Fruit fly (Drosophila melanogaster) whole organism, embryonic: ENCODE data around the gene Pde11.

Source experiments
- ATbp ChIP-seq: fragments of 200-800 bp; sonication (Bioruptor generic); optimal IDR thresholded peaks from 2 replicates; lab custom pipeline; 2017; ENCODE audit warnings: missing biosample characterization, mild to moderate bottlenecking, missing genetic modification characterization, missing genetic modification reagents
- CG11723 ChIP-seq: fragments of 200-800 bp; sonication (Bioruptor generic); optimal IDR thresholded peaks from 2 replicates; lab custom pipeline; 2017; ENCODE audit warnings: missing biosample characterization, mild to moderate bottlenecking, missing genetic modification characterization
- CG12299 ChIP-seq: fragments of 200-800 bp; sonication (Bioruptor generic); optimal IDR thresholded peaks from 2 replicates; lab custom pipeline; 2018; ENCODE audit warnings: missing biosample characterization, mild to moderate bottlenecking, missing genetic modification characterization
- CG12744 ChIP-seq: fragments of 200-800 bp; sonication (Bioruptor generic); optimal IDR thresholded peaks from 2 replicates; lab custom pipeline; 2016; ENCODE audit warnings: missing biosample characterization, missing genetic modification characterization
- CG13624 ChIP-seq: fragments of 200-800 bp; sonication (Bioruptor generic); optimal IDR thresholded peaks from 2 replicates; lab custom pipeline; 2016; ENCODE audit warnings: missing biosample characterization, missing genetic modification characterization
- CG14710 ChIP-seq: fragments of 200-800 bp; sonication (Bioruptor generic); optimal IDR thresholded peaks from 3 replicates; lab custom pipeline; 2019; ENCODE audit warnings: missing biosample characterization, mild to moderate bottlenecking, missing genetic modification characterization, moderate library complexity
- CG15601 ChIP-seq: fragments of 200-800 bp; sonication (Bioruptor generic); optimal IDR thresholded peaks from 3 replicates; lab custom pipeline; 2019; ENCODE audit warnings: missing biosample characterization, mild to moderate bottlenecking, missing genetic modification characterization, moderate library complexity
- CG17328 ChIP-seq: fragments of 200-800 bp; sonication (Bioruptor generic); IDR thresholded peaks from 2 replicates; pipeline ENCODE4 v1.3.6; 2022; ENCODE audit warnings: missing biosample characterization, missing genetic modification characterization
- CG17359 ChIP-seq: fragments of 200-800 bp; sonication (Bioruptor generic); optimal IDR thresholded peaks from 3 replicates; lab custom pipeline; 2018; ENCODE audit warnings: missing biosample characterization, mild to moderate bottlenecking, missing genetic modification characterization, moderate library complexity
- CG17912 ChIP-seq: fragments of 200-800 bp; sonication (Bioruptor generic); optimal IDR thresholded peaks from 2 replicates; lab custom pipeline; 2018; ENCODE audit warnings: missing biosample characterization, mild to moderate bottlenecking, missing genetic modification characterization
- CG2712 ChIP-seq: fragments of 200-800 bp; optimal IDR thresholded peaks from 3 replicates; lab custom pipeline; 2019; ENCODE audit warnings: missing biosample characterization, mild to moderate bottlenecking, missing genetic modification characterization, moderate library complexity
- CG32767 ChIP-seq: fragments of 200-800 bp; sonication (Bioruptor generic); IDR thresholded peaks from 2 replicates; pipeline ENCODE4 v1.3.6; 2022; ENCODE audit warnings: missing biosample characterization, missing genetic modification characterization
- CG32772 ChIP-seq: fragments of 200-800 bp; sonication (Bioruptor generic); IDR thresholded peaks from 2 replicates; pipeline ENCODE4 v1.3.6; 2022; ENCODE audit warnings: missing biosample characterization, missing genetic modification characterization
- CG33213 ChIP-seq: fragments of 200-800 bp; sonication (Bioruptor generic); optimal IDR thresholded peaks from 3 replicates; lab custom pipeline; 2016; ENCODE audit warnings: missing biosample characterization, missing genetic modification characterization
- CG3995 ChIP-seq: fragments of 200-800 bp; sonication (Bioruptor generic); optimal IDR thresholded peaks from 3 replicates; lab custom pipeline; 2016; ENCODE audit warnings: missing biosample characterization, missing genetic modification characterization
- CG4424 ChIP-seq: fragments of 200-800 bp; sonication (Bioruptor generic); optimal IDR thresholded peaks from 3 replicates; lab custom pipeline; 2016; ENCODE audit warnings: missing biosample characterization, missing genetic modification characterization
- CG4617 ChIP-seq: fragments of 200-800 bp; sonication (Bioruptor generic); optimal IDR thresholded peaks from 3 replicates; lab custom pipeline; 2016; ENCODE audit warnings: missing biosample characterization, missing genetic modification characterization, borderline replicate concordance
- CG5180 ChIP-seq: fragments of 200-800 bp; sonication (Bioruptor generic); optimal IDR thresholded peaks from 3 replicates; lab custom pipeline; 2017; ENCODE audit warnings: missing biosample characterization, missing genetic modification characterization, mild to moderate bottlenecking, moderate library complexity, missing genetic modification reagents
- CG7271 ChIP-seq: fragments of 200-800 bp; sonication (Bioruptor generic); optimal IDR thresholded peaks from 2 replicates; lab custom pipeline; 2018; ENCODE audit warnings: missing biosample characterization, mild to moderate bottlenecking, missing genetic modification characterization, moderate library complexity
- CG7839 ChIP-seq: fragments of 200-800 bp; sonication (Bioruptor generic); optimal IDR thresholded peaks from 3 replicates; lab custom pipeline; 2018; ENCODE audit warnings: missing biosample characterization, mild to moderate bottlenecking, missing genetic modification characterization, moderate library complexity
- CG9609 ChIP-seq: fragments of 200-800 bp; sonication (Bioruptor generic); optimal IDR thresholded peaks from 3 replicates; lab custom pipeline; 2016; ENCODE audit warnings: missing biosample characterization, missing genetic modification characterization
- Dref ChIP-seq: fragments of 200-800 bp; sonication (Bioruptor generic); IDR thresholded peaks from 2 replicates; pipeline ENCODE4 v1.3.6; 2022; ENCODE audit warnings: missing biosample characterization, missing genetic modification characterization
- Drgx ChIP-seq: fragments of 200-800 bp; sonication (Bioruptor generic); IDR thresholded peaks from 2 replicates; pipeline ENCODE4 v1.3.6; 2022; ENCODE audit warnings: missing biosample characterization, missing genetic modification characterization
- ERR ChIP-seq: fragments of 200-800 bp; sonication (Bioruptor generic); optimal IDR thresholded peaks from 2 replicates; lab custom pipeline; 2016; ENCODE audit warnings: missing biosample characterization, missing genetic modification characterization
- Eip74EF ChIP-seq, 2 experiments: fragments of 200-800 bp in 1 of 2; fragments of >200 bp in 1 of 2; sonication (Bioruptor generic) in 1 of 2; optimal IDR thresholded peaks; 2 replicates each; lab custom pipeline; 2017 to 2019; ENCODE audit warnings: missing biosample characterization in 2 of 2, missing genetic modification characterization in 2 of 2, mild to moderate bottlenecking in 1 of 2, moderate library complexity in 1 of 2
- Gug ChIP-seq: fragments of 200-800 bp; sonication (Bioruptor generic); IDR thresholded peaks from 4 replicates; pipeline ENCODE4 v1.3.6; 2022; ENCODE audit warnings: missing biosample characterization, missing genetic modification characterization
- Hey ChIP-seq: fragments of 200-800 bp; sonication (Bioruptor generic); optimal IDR thresholded peaks from 3 replicates; lab custom pipeline; 2018; ENCODE audit warnings: missing biosample characterization, mild to moderate bottlenecking, missing genetic modification characterization
- PHDP ChIP-seq: fragments of 200-800 bp; sonication (Bioruptor generic); optimal IDR thresholded peaks from 3 replicates; lab custom pipeline; 2018; ENCODE audit warnings: missing biosample characterization, mild to moderate bottlenecking, missing genetic modification characterization, moderate library complexity
- Pdp1 ChIP-seq, 2 experiments: fragments of 200-800 bp; sonication (Bioruptor generic); optimal IDR thresholded peaks; 3 replicates each; lab custom pipeline; 2016; ENCODE audit warnings: missing biosample characterization in 2 of 2, missing genetic modification characterization in 2 of 2, mild to moderate bottlenecking in 1 of 2, moderate library complexity in 1 of 2
- Sin3A ChIP-seq: fragments of >200 bp; optimal IDR thresholded peaks from 2 replicates; lab custom pipeline; 2018
- Xrp1 ChIP-seq: fragments of 200-800 bp; sonication (Bioruptor generic); IDR thresholded peaks from 2 replicates; pipeline ENCODE4 v1.3.6; 2022; ENCODE audit warnings: missing biosample characterization, missing genetic modification characterization
- ac ChIP-seq: fragments of 200-800 bp; sonication (Bioruptor generic); optimal IDR thresholded peaks from 3 replicates; lab custom pipeline; 2017; ENCODE audit warnings: missing biosample characterization, mild to moderate bottlenecking, missing genetic modification characterization
- al ChIP-seq: fragments of 200-800 bp; sonication (Bioruptor generic); IDR thresholded peaks from 2 replicates; pipeline ENCODE4 v1.3.6; 2022; ENCODE audit warnings: missing biosample characterization, missing genetic modification characterization
- ato ChIP-seq: fragments of 200-800 bp; sonication (Bioruptor generic); IDR thresholded peaks from 2 replicates; pipeline ENCODE4 v1.3.6; 2022; ENCODE audit warnings: missing biosample characterization, missing genetic modification characterization; ENCODE audit not compliant: partially characterized antibody
- bbx ChIP-seq: fragments of 200-800 bp; sonication (Bioruptor generic); IDR thresholded peaks from 2 replicates; pipeline ENCODE4 v1.3.6; 2022; ENCODE audit warnings: missing biosample characterization, missing genetic modification characterization; ENCODE audit not compliant: partially characterized antibody
- crol ChIP-seq: fragments of 200-800 bp; sonication (Bioruptor generic); IDR thresholded peaks from 2 replicates; pipeline ENCODE4 v1.3.6; 2022; ENCODE audit warnings: missing biosample characterization, missing genetic modification characterization
- dmrt11E ChIP-seq: fragments of 200-800 bp; sonication (Bioruptor generic); optimal IDR thresholded peaks from 3 replicates; lab custom pipeline; 2018; ENCODE audit warnings: missing biosample characterization, mild to moderate bottlenecking, missing genetic modification characterization, moderate library complexity
- gce ChIP-seq: fragments of 200-800 bp; sonication (Bioruptor generic); IDR thresholded peaks from 3 replicates; pipeline ENCODE4 v1.3.6; 2022; ENCODE audit warnings: missing biosample characterization, missing genetic modification characterization
- hkb ChIP-seq, 2 experiments: fragments of 200-800 bp in 1 of 2; fragments of >200 bp in 1 of 2; sonication (Bioruptor generic) in 1 of 2; IDR thresholded peaks in 1 of 2; optimal IDR thresholded peaks in 1 of 2; 2 replicates each; pipeline versions ENCODE4 v1.3.6 to Lab custom; 2017 to 2022; ENCODE audit warnings: missing biosample characterization in 1 of 2, missing genetic modification characterization in 1 of 2
- jing ChIP-seq: fragments of 200-800 bp; sonication (Bioruptor generic); optimal IDR thresholded peaks from 2 replicates; lab custom pipeline; 2018; ENCODE audit warnings: missing biosample characterization, mild to moderate bottlenecking, missing genetic modification characterization
- kay ChIP-seq: fragments of 200-800 bp; sonication (Bioruptor generic); optimal IDR thresholded peaks from 2 replicates; lab custom pipeline; 2016; ENCODE audit warnings: missing biosample characterization, missing genetic modification characterization
- nerfin-1 ChIP-seq: fragments of 200-800 bp; sonication (Bioruptor generic); optimal IDR thresholded peaks from 3 replicates; lab custom pipeline; 2019; ENCODE audit warnings: missing biosample characterization, mild to moderate bottlenecking, missing genetic modification characterization, moderate library complexity
- pnt ChIP-seq: fragments of 200-800 bp; sonication (Bioruptor generic); optimal IDR thresholded peaks from 3 replicates; lab custom pipeline; 2016; ENCODE audit warnings: missing biosample characterization, missing genetic modification characterization
- pum ChIP-seq: fragments of 200-800 bp; sonication (Bioruptor generic); optimal IDR thresholded peaks from 2 replicates; lab custom pipeline; 2016; ENCODE audit warnings: missing biosample characterization, missing genetic modification characterization
- sob ChIP-seq: fragments of 200-800 bp; sonication (Bioruptor generic); IDR thresholded peaks from 2 replicates; pipeline ENCODE4 v1.3.6; 2022; ENCODE audit warnings: missing biosample characterization, missing genetic modification characterization
- sqz ChIP-seq: fragments of 200-800 bp; sonication (Bioruptor generic); optimal IDR thresholded peaks from 3 replicates; lab custom pipeline; 2018; ENCODE audit warnings: missing biosample characterization, mild to moderate bottlenecking, missing genetic modification characterization
- tap ChIP-seq: fragments of 200-800 bp; optimal IDR thresholded peaks from 3 replicates; lab custom pipeline; 2019; ENCODE audit warnings: missing biosample characterization, mild to moderate bottlenecking, missing genetic modification characterization, moderate library complexity
- tio ChIP-seq: fragments of 200-800 bp; sonication (Bioruptor generic); optimal IDR thresholded peaks from 2 replicates; lab custom pipeline; 2017; ENCODE audit warnings: missing biosample characterization, missing genetic modification characterization, inconsistent platforms
- twi ChIP-seq: fragments of 200-800 bp; optimal IDR thresholded peaks from 2 replicates; lab custom pipeline; 2019; ENCODE audit warnings: missing biosample characterization, mild to moderate bottlenecking, missing genetic modification characterization, moderate library complexity
- vvl ChIP-seq: fragments of 200-800 bp; sonication (Bioruptor generic); IDR thresholded peaks from 2 replicates; pipeline ENCODE4 v1.3.6; 2022; ENCODE audit warnings: missing biosample characterization, missing genetic modification characterization
- yki ChIP-seq: fragments of >200 bp; optimal IDR thresholded peaks from 3 replicates; lab custom pipeline; 2018

The Pde11 gene

dm6 chr2L:18504881-18505280 lies 85.3 kb downstream of the Pde11 start (continued):
- peak; percentile 51 for TF ChIP-seq pnt (GFP tag; lab: Kevin White, UChicago)
- TF ChIP-seq sqz (GFP tag; lab: Kevin White, UChicago), result no peak
- TF ChIP-seq CG7271, result no peak
- peak; percentile 57 for TF ChIP-seq ac (GFP tag; lab: Kevin White, UChicago)
- no peak for TF ChIP-seq bbx (GFP tag; lab: Robert Waterston, UW)
- TF ChIP-seq Xrp1 (GFP tag; lab: Robert Waterston, UW), result peak; percentile 86
- TF ChIP-seq Dref (GFP tag; lab: Robert Waterston, UW), result no peak
- no peak for TF ChIP-seq CG33213
- TF ChIP-seq nerfin-1, result peak; percentile 19
- TF ChIP-seq Eip74EF (GFP tag; optimal IDR thresholded peaks at IDR 0.05; lab: Kevin White, UChicago), result peak in 1 of 2 experiments; percentile 38
- TF ChIP-seq tap, result peak; percentile 46
- no peak for TF ChIP-seq CG12299 (tag; lab: Kevin White, UChicago)
- no peak for TF ChIP-seq ERR (GFP tag; lab: Kevin White, UChicago)
- TF ChIP-seq CG3995, result no peak
- TF ChIP-seq vvl (GFP tag; lab: Robert Waterston, UW), result peak; percentile 81
- peak; percentile 29 for TF ChIP-seq CG13624 (GFP tag; lab: Kevin White, UChicago)
- peak; percentile 97 for TF ChIP-seq twi (tag; lab: Kevin White, UChicago)
- TF ChIP-seq Sin3A (lab: Kevin White, UChicago), result no peak
- peak; percentile 62 for TF ChIP-seq CG17359 (tag; lab: Kevin White, UChicago)
- no peak for TF ChIP-seq CG4617
- TF ChIP-seq PHDP (tag; lab: Kevin White, UChicago), result peak; percentile 53
- TF ChIP-seq jing, result peak; percentile 53
- TF ChIP-seq CG11723 (GFP tag; lab: Kevin White, UChicago), result no peak
- TF ChIP-seq tio, result peak; percentile 57
- no peak for TF ChIP-seq CG32767 (GFP tag; lab: Robert Waterston, UW)
- TF ChIP-seq CG12744, result no peak
- peak; percentile 84 for TF ChIP-seq dmrt11E (tag; lab: Kevin White, UChicago)
- peak; percentile 1 for TF ChIP-seq kay
- TF ChIP-seq hkb (optimal IDR thresholded peaks at IDR 0.05; lab: Kevin White, UChicago), result no peak
- TF ChIP-seq hkb (GFP tag; IDR thresholded peaks at IDR 0.05; lab: Robert Waterston, UW), result peak; percentile 71
- no peak for TF ChIP-seq Hey (tag; lab: Kevin White, UChicago)
- peak; percentile 50 for TF ChIP-seq CG32772 (GFP tag; lab: Robert Waterston, UW)
- TF ChIP-seq Drgx (GFP tag; lab: Robert Waterston, UW), result peak; percentile 80
- no peak for TF ChIP-seq ato (GFP tag; lab: Robert Waterston, UW)
- peak; percentile 80 for TF ChIP-seq CG2712
- peak; percentile 59 for TF ChIP-seq CG4424
- TF ChIP-seq sob (GFP tag; lab: Robert Waterston, UW), result no peak
- peak; percentile 52 for TF ChIP-seq ATbp (GFP tag; lab: Kevin White, UChicago)
- peak; percentile 62 for TF ChIP-seq CG7839
- peak; percentile 31; the same call in 1 of the 2 replicates for TF ChIP-seq al (GFP tag; lab: Robert Waterston, UW)
- peak; percentile 57; the same call in 1 of the 2 replicates for TF ChIP-seq crol (GFP tag; lab: Robert Waterston, UW)
- TF ChIP-seq CG17912, result no peak
- peak; percentile 27; the same call in 1 of the 4 replicates for TF ChIP-seq Gug (GFP tag; lab: Robert Waterston, UW)
- no peak for TF ChIP-seq gce (GFP tag; lab: Robert Waterston, UW)
- TF ChIP-seq CG17328, result peak; percentile 73
- no peak for TF ChIP-seq yki (lab: Kevin White, UChicago)
- peak; percentile 50 for TF ChIP-seq CG9609 (GFP tag; lab: Kevin White, UChicago)
- peak in 1 of 2 experiments; percentile 41 for TF ChIP-seq Pdp1 (GFP tag; optimal IDR thresholded peaks at IDR 0.05; lab: Kevin White, UChicago)
- peak; percentile 45 for TF ChIP-seq CG14710 (tag; lab: Kevin White, UChicago)
- peak; percentile 20 for TF ChIP-seq pum (GFP tag; lab: Kevin White, UChicago)
- peak; percentile 32 for TF ChIP-seq CG15601 (tag; lab: Kevin White, UChicago)
- TF ChIP-seq CG5180 (GFP tag; lab: Kevin White, UChicago), result peak; percentile 16
